Worm (Caenorhabditis elegans): ENCODE results near the gene nlp-80.
"Not testable (repeated sequence)": the region's sequence is repeated elsewhere in the genome, so short reads cannot be mapped to it uniquely, and the experiment has no call there.

The nlp-80 gene

ce11 chrV:11109647-11110046, 44.2 kb upstream of the nlp-80 start, which contains the start of gene Y42A5A.5:
Gene Y42A5A.5, minus strand, starts transcription at chrV:11109747.
- TF ChIP-seq ceh-8 (GFP tag; optimal IDR thresholded peaks at IDR 0.05); elt-2 (tag; optimal IDR thresholded peaks at IDR 0.05); efl-3 (GFP tag; optimal IDR thresholded peaks at IDR 0.05): not testable (repeated sequence)

DNA sequence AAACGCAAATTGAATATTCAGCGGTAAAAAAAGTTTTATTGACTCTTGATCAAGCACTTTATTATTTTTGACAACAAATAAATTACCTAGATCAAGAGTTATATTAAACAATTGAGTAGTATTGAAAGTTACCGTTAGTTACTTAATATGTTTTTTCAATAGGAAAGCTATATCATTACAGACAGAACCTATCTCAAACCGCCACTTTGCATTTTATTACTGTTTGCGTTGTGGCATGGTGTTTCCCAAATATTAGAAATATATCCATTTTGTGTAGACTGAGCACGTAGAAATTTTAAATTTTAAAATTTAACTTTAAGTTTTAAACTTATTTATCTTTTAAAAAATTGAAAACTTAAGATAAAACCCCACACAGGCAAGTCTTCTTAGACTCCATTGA, 39.0 kb upstream of the nlp-80 start:
- TF ChIP-seq nhr-28 (tag; optimal IDR thresholded peaks at IDR 0.05): no peak
- TF ChIP-seq grh-1 (GFP tag; IDR thresholded peaks at IDR 0.05): no peak
- no peak for TF ChIP-seq nhr-71 (tag; optimal IDR thresholded peaks at IDR 0.05)
- TF ChIP-seq jun-1 (tag; optimal IDR thresholded peaks at IDR 0.05): no peak

DNA sequence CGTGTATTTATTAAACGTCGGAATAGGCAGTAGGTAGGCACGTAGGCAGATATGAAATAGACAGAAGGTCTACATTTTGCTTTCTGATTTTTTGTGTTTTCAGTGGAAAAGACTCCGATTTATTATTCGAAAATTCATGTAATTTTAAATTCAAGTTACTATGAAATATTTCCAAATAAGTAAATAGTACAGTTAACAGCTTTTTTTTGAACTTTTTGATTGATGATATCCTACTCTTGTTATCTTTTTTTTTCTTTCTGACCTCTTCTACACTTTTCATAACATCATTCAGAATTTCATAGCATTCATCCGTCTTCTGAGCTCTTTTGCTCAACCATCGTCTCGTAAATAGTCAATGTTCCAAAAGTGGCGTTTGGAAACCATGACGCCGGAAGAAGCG, 33.2 kb upstream of the nlp-80 start, which contains the start of gene cdkl-1:
Gene cdkl-1 (plus strand): TSS at position 301 of the 400 bp plus-strand sequence.
- TF ChIP-seq F16B12.6 (tag; optimal IDR thresholded peaks at IDR 0.05) (no peak), egl-13 (tag; optimal IDR thresholded peaks at IDR 0.05) (no peak), ets-5 (GFP tag; IDR thresholded peaks at IDR 0.05) (no peak), ztf-11 (tag; optimal IDR thresholded peaks at IDR 0.05) (no peak), tlp-1 (tag; optimal IDR thresholded peaks at IDR 0.05) (no peak), nhr-11 (tag; optimal IDR thresholded peaks at IDR 0.05) (no peak), sox-4 (tag; optimal IDR thresholded peaks at IDR 0.05) (no peak), unc-130 (tag; optimal IDR thresholded peaks at IDR 0.05) (no peak), efl-3 (GFP tag; optimal IDR thresholded peaks at IDR 0.05) (no peak), ceh-88 (GFP tag; IDR thresholded peaks at IDR 0.05) (no peak), nhr-20 (tag; optimal IDR thresholded peaks at IDR 0.05) (no peak), fkh-4 (tag; optimal IDR thresholded peaks at IDR 0.05; ENCODE audit: borderline replicate concordance) (no peak), lin-35 (GFP tag; optimal IDR thresholded peaks at IDR 0.05) (no peak)

DNA sequence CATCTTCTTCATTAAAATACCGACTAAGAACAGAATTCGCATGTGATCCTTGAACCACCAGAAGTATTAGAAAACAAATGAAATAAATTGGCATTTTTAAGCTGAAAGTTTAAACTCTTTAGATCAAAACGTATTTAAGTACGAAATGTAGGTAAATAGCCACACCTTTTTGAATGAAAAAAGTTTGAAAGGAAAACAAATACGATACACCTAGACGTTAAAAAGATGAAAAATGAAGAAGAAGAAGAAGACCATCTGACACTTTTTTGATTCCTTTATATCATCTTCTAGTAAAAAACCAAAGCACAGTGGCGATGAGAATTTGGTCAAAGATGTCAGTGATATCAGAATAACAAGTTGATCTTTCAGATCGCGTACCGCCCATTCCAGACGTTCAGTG, 30.5 kb upstream of the nlp-80 start, which contains the start of gene Y42A5A.3:
Gene Y42A5A.3 (minus strand): TSS at position 101 of the 400 bp plus-strand sequence.
- TF ChIP-seq nhr-19 (GFP tag; conservative IDR thresholded peaks at IDR 0.05): no peak
- TF ChIP-seq elt-3 (tag; optimal IDR thresholded peaks at IDR 0.05): peak in 1 of 6 experiments; percentile 21
- TF ChIP-seq blmp-1 (tag; optimal IDR thresholded peaks at IDR 0.05): peak; percentile 5

ce11 chrV:11094698-11095097, 29.3 kb upstream of the nlp-80 start:
- TF ChIP-seq aly-2 (tag; optimal IDR thresholded peaks at IDR 0.05) (no peak), ama-1 (optimal IDR thresholded peaks at IDR 0.05) (no peak), hlh-4 (tag; optimal IDR thresholded peaks at IDR 0.05) (no peak), blmp-1 (tag; optimal IDR thresholded peaks at IDR 0.05) (peak; percentile 19), tbx-2 (tag; optimal IDR thresholded peaks at IDR 0.05) (peak; percentile 24), unc-98 (GFP tag; IDR thresholded peaks at IDR 0.05) (no peak), zip-4 (GFP tag; optimal IDR thresholded peaks at IDR 0.05) (no peak), lin-35 (GFP tag; optimal IDR thresholded peaks at IDR 0.05) (peak in 1 of 2 experiments; percentile 29), ceh-8 (GFP tag; optimal IDR thresholded peaks at IDR 0.05) (no peak), nhr-85 (tag) (peak; percentile 81), mdl-1 (tag; optimal IDR thresholded peaks at IDR 0.05) (peak in 1 of 2 experiments; percentile 22), lin-14 (GFP tag; optimal IDR thresholded peaks at IDR 0.05) (peak; percentile 57), nhr-71 (tag; optimal IDR thresholded peaks at IDR 0.05) (peak; percentile 3), nhr-20 (tag; optimal IDR thresholded peaks at IDR 0.05) (peak; percentile 26), pax-3 (tag; optimal IDR thresholded peaks at IDR 0.05) (no peak), elt-3 (tag; optimal IDR thresholded peaks at IDR 0.05) (peak in 1 of 6 experiments; percentile 28), efl-1 (optimal IDR thresholded peaks at IDR 0.05) (no peak), efl-1 (GFP tag; optimal IDR thresholded peaks at IDR 0.05 in 1 of 2) (peak in 1 of 2 experiments; percentile 39)

All from whole organism, L1 larva.